Worm (Caenorhabditis elegans) whole organism, L1 larva: Measurements from ENCODE around the gene ttll-12.

Source experiments
- alr-1 ChIP-seq: fragments of 200-800 bp; sonication (Bioruptor generic); optimal IDR thresholded peaks from 2 replicates; lab custom pipeline; 2018; ENCODE audit warnings: borderline replicate concordance, mild to moderate bottlenecking, missing genetic modification characterization, missing compliant biosample characterization
- ceh-82 ChIP-seq, 3 experiments: fragments of 150-350 bp in 1 of 3; sonication (generic microtip) in 2 of 3; optimal IDR thresholded peaks; 2 replicates each; lab custom pipeline; 2014 to 2017; ENCODE audit warnings: missing biosample characterization in 3 of 3, missing genetic modification characterization in 3 of 3
- ces-1 ChIP-seq: fragments of 150-350 bp; optimal IDR thresholded peaks from 2 replicates; lab custom pipeline; 2014; ENCODE audit warnings: missing biosample characterization, missing genetic modification reagents, missing genetic modification characterization
- dpl-1 ChIP-seq, 3 experiments: fragments of 150-350 bp in 2 of 3; sonication (generic microtip) in 1 of 3; optimal IDR thresholded peaks; 2 replicates each; lab custom pipeline; 2014 to 2017; ENCODE audit warnings: missing biosample characterization in 3 of 3, missing genetic modification characterization in 3 of 3, missing genetic modification reagents in 3 of 3
- nhr-11 ChIP-seq: fragments of 150-350 bp; optimal IDR thresholded peaks from 2 replicates; lab custom pipeline; 2014; ENCODE audit warnings: missing biosample characterization, missing genetic modification characterization
- nhr-28 ChIP-seq: fragments of 150-350 bp; optimal IDR thresholded peaks from 2 replicates; lab custom pipeline; 2014; ENCODE audit warnings: missing biosample characterization, missing genetic modification characterization
- nhr-77 ChIP-seq: fragments of 150-350 bp; optimal IDR thresholded peaks from 2 replicates; lab custom pipeline; 2014; ENCODE audit warnings: missing biosample characterization, missing genetic modification characterization
- pqm-1 ChIP-seq: sonication (generic microtip); optimal IDR thresholded peaks from 3 replicates; lab custom pipeline; 2017; ENCODE audit warnings: missing biosample characterization, missing genetic modification characterization
- snpc-4 ChIP-seq: fragments of 150-350 bp; optimal IDR thresholded peaks from 2 replicates; lab custom pipeline; 2014; ENCODE audit warnings: missing biosample characterization, missing genetic modification characterization
- unc-30 ChIP-seq: sonication (generic microtip); optimal IDR thresholded peaks from 2 replicates; lab custom pipeline; 2017; ENCODE audit warnings: missing biosample characterization, missing genetic modification characterization
- unc-62 ChIP-seq: fragments of 150-350 bp; optimal IDR thresholded peaks from 2 replicates; lab custom pipeline; 2014; ENCODE audit warnings: missing biosample characterization, missing genetic modification reagents, missing genetic modification characterization
- unc-98 ChIP-seq: fragments of 200-800 bp; sonication (Bioruptor generic); IDR thresholded peaks from 2 replicates; pipeline ENCODE4 v1.3.6; 2022; ENCODE audit warnings: missing genetic modification characterization, missing compliant biosample characterization
- zag-1 ChIP-seq: fragments of 150-350 bp; optimal IDR thresholded peaks from 2 replicates; lab custom pipeline; 2014; ENCODE audit warnings: missing biosample characterization, missing genetic modification characterization

ce11 chrII:9304849-9305248 lies 33.9 kb upstream of the ttll-12 start:
- TF ChIP-seq pqm-1 (tag; lab: Kevin White, UChicago) (no peak), ceh-82 (tag; optimal IDR thresholded peaks at IDR 0.05; lab: Kevin White, UChicago) (no peak), zag-1 (tag; lab: Kevin White, UChicago) (no peak), dpl-1 (GFP tag; optimal IDR thresholded peaks at IDR 0.05; lab: Kevin White, UChicago) (no peak), nhr-77 (tag; lab: Kevin White, UChicago) (no peak), alr-1 (no peak), unc-98 (no peak), unc-62 (GFP tag; lab: Kevin White, UChicago) (no peak), nhr-11 (tag; lab: Kevin White, UChicago) (no peak), snpc-4 (no peak), nhr-28 (tag; lab: Kevin White, UChicago) (no peak), unc-30 (tag; lab: Kevin White, UChicago) (no peak), ces-1 (GFP tag; lab: Kevin White, UChicago) (no peak)
